Fruit fly (Drosophila melanogaster): ENCODE data around the gene CG7214.

dm6 chr2L:7750631-7751161 lies 6.1 kb upstream of the CG7214 start:
- TF ChIP-seq pdm3 (GFP tag; optimal IDR thresholded peaks at IDR 0.05) (no peak), CG10631 (GFP tag; optimal IDR thresholded peaks at IDR 0.05) (no peak), CG8319 (GFP tag; optimal IDR thresholded peaks at IDR 0.05) (no peak), Lpt (GFP tag; optimal IDR thresholded peaks at IDR 0.05) (no peak), CG8119 (GFP tag; IDR thresholded peaks at IDR 0.05) (no peak), CG11902 (GFP tag; optimal IDR thresholded peaks at IDR 0.05) (no peak), Ets96B (tag; optimal IDR thresholded peaks at IDR 0.05) (no peak)
